Fruit fly (Drosophila melanogaster) whole organism, embryonic: Measurements from ENCODE around the gene CG13409.
A peak's percentile ranks its signal among the peaks of the same experiment; 100 is the strongest.

ENCODE experiments used
- Abd-B ChIP-seq: fragments of 200-800 bp; sonication (Bioruptor generic); optimal IDR thresholded peaks from 2 replicates; lab custom pipeline; 2018; ENCODE audit warnings: missing biosample characterization, mild to moderate bottlenecking, missing genetic modification characterization, moderate library complexity
- Aef1 ChIP-seq: fragments of 200-800 bp; sonication (Bioruptor generic); IDR thresholded peaks from 3 replicates; pipeline ENCODE4 v1.3.6; 2022; ENCODE audit warnings: missing biosample characterization, missing genetic modification characterization
- Bdp1 ChIP-seq: fragments of 200-800 bp; sonication (Bioruptor generic); optimal IDR thresholded peaks from 3 replicates; lab custom pipeline; 2016; ENCODE audit warnings: missing biosample characterization, missing genetic modification characterization
- BtbVII ChIP-seq: fragments of 200-800 bp; sonication (Bioruptor generic); optimal IDR thresholded peaks from 3 replicates; lab custom pipeline; 2017; ENCODE audit warnings: missing biosample characterization, mild to moderate bottlenecking, missing genetic modification characterization
- CG11398 ChIP-seq: fragments of 200-800 bp; sonication (Bioruptor generic); optimal IDR thresholded peaks from 2 replicates; lab custom pipeline; 2016; ENCODE audit warnings: missing biosample characterization, missing genetic modification characterization
- CG12659 ChIP-seq: fragments of 200-800 bp; sonication (Bioruptor generic); optimal IDR thresholded peaks from 3 replicates; lab custom pipeline; 2017; ENCODE audit warnings: mild to moderate bottlenecking, missing biosample characterization, missing genetic modification reagents, missing genetic modification characterization
- CG13775 ChIP-seq: fragments of 200-800 bp; sonication (Bioruptor generic); optimal IDR thresholded peaks from 3 replicates; lab custom pipeline; 2017; ENCODE audit warnings: missing biosample characterization, mild to moderate bottlenecking, missing genetic modification characterization
- CG15073 ChIP-seq: fragments of 200-800 bp; sonication (Bioruptor generic); optimal IDR thresholded peaks from 2 replicates; lab custom pipeline; 2016; ENCODE audit warnings: missing biosample characterization, missing genetic modification characterization
- CG15696 ChIP-seq: fragments of 200-800 bp; sonication (Bioruptor generic); optimal IDR thresholded peaks from 2 replicates; lab custom pipeline; 2019; ENCODE audit warnings: missing biosample characterization, mild to moderate bottlenecking, missing genetic modification characterization, moderate library complexity
- CG16863 ChIP-seq: fragments of 200-800 bp; sonication (Bioruptor generic); optimal IDR thresholded peaks from 3 replicates; lab custom pipeline; 2016; ENCODE audit warnings: missing biosample characterization, missing genetic modification characterization
- CG18262 ChIP-seq: fragments of 200-800 bp; optimal IDR thresholded peaks from 3 replicates; lab custom pipeline; 2019; ENCODE audit warnings: missing biosample characterization, mild to moderate bottlenecking, missing genetic modification characterization, moderate library complexity
- CG18764 ChIP-seq: fragments of 200-800 bp; sonication (Bioruptor generic); optimal IDR thresholded peaks from 3 replicates; lab custom pipeline; 2016; ENCODE audit warnings: missing biosample characterization, missing genetic modification characterization
- CG2120 ChIP-seq: fragments of 200-800 bp; sonication (Bioruptor generic); optimal IDR thresholded peaks from 3 replicates; lab custom pipeline; 2016; ENCODE audit warnings: missing biosample characterization, missing genetic modification characterization
- CG30431 ChIP-seq: fragments of 200-800 bp; sonication (Bioruptor generic); optimal IDR thresholded peaks from 2 replicates; lab custom pipeline; 2017; ENCODE audit warnings: missing biosample characterization, missing genetic modification characterization
- CG33557 ChIP-seq: fragments of 200-800 bp; sonication (Bioruptor generic); optimal IDR thresholded peaks from 2 replicates; lab custom pipeline; 2019; ENCODE audit warnings: missing biosample characterization, mild to moderate bottlenecking, missing genetic modification characterization, moderate library complexity
- CG43689 ChIP-seq: fragments of 200-800 bp; sonication (Bioruptor generic); IDR thresholded peaks from 2 replicates; pipeline ENCODE4 v1.3.6; 2022; ENCODE audit warnings: missing biosample characterization, missing genetic modification characterization
- CG6854 ChIP-seq: fragments of 200-800 bp; sonication (Bioruptor generic); optimal IDR thresholded peaks from 3 replicates; lab custom pipeline; 2017; ENCODE audit warnings: missing biosample characterization, mild to moderate bottlenecking, missing genetic modification characterization
- CG8478 ChIP-seq: fragments of >200 bp; optimal IDR thresholded peaks from 2 replicates; lab custom pipeline; 2018
- CHES-1-like ChIP-seq: fragments of 200-800 bp; sonication (Bioruptor generic); optimal IDR thresholded peaks from 2 replicates; lab custom pipeline; 2016; ENCODE audit warnings: missing biosample characterization, missing genetic modification characterization
- Dbx ChIP-seq: fragments of 200-800 bp; sonication (Bioruptor generic); IDR thresholded peaks from 3 replicates; pipeline ENCODE4 v1.3.6; 2022; ENCODE audit warnings: missing biosample characterization, missing genetic modification characterization
- Drgx ChIP-seq: fragments of 200-800 bp; sonication (Bioruptor generic); IDR thresholded peaks from 2 replicates; pipeline ENCODE4 v1.3.6; 2022; ENCODE audit warnings: missing biosample characterization, missing genetic modification characterization
- Fer1 ChIP-seq: fragments of 200-800 bp; sonication (Bioruptor generic); optimal IDR thresholded peaks from 2 replicates; lab custom pipeline; 2017; ENCODE audit warnings: missing biosample characterization, mild to moderate bottlenecking, missing genetic modification characterization
- H15 ChIP-seq: fragments of 200-800 bp; sonication (Bioruptor generic); IDR thresholded peaks from 3 replicates; pipeline ENCODE4 v1.3.6; 2022; ENCODE audit warnings: missing biosample characterization, missing genetic modification characterization
- H2.0 ChIP-seq: fragments of 200-800 bp; sonication (Bioruptor generic); IDR thresholded peaks from 2 replicates; pipeline ENCODE4 v1.3.6; 2022; ENCODE audit warnings: missing biosample characterization, missing genetic modification characterization
- HLH54F ChIP-seq: fragments of 200-800 bp; sonication (Bioruptor generic); optimal IDR thresholded peaks from 3 replicates; lab custom pipeline; 2016; ENCODE audit warnings: missing biosample characterization, missing genetic modification characterization
- Hr39 ChIP-seq: fragments of >200 bp; optimal IDR thresholded peaks from 2 replicates; lab custom pipeline; 2017
- Hr51 ChIP-seq, 2 experiments: fragments of 200-800 bp; sonication (Bioruptor generic); optimal IDR thresholded peaks; 2 replicates in 1 of 2; 3 replicates in 1 of 2; lab custom pipeline; 2016 to 2018; ENCODE audit warnings: missing biosample characterization in 2 of 2, missing genetic modification characterization in 2 of 2, mild to moderate bottlenecking in 1 of 2, moderate library complexity in 1 of 2
- Kr ChIP-seq: fragments of 200-800 bp; sonication (Bioruptor generic); optimal IDR thresholded peaks from 2 replicates; lab custom pipeline; 2017; ENCODE audit warnings: missing biosample characterization, mild to moderate bottlenecking, missing genetic modification characterization
- Mrtf ChIP-seq: fragments of 200-800 bp; sonication (Bioruptor generic); IDR thresholded peaks from 3 replicates; pipeline ENCODE4 v1.3.6; 2022; ENCODE audit warnings: missing biosample characterization, missing genetic modification characterization
- Sin3A ChIP-seq: fragments of >200 bp; optimal IDR thresholded peaks from 2 replicates; lab custom pipeline; 2018
- Sry-β ChIP-seq: fragments of 200-800 bp; sonication (Bioruptor generic); optimal IDR thresholded peaks from 2 replicates; lab custom pipeline; 2018; ENCODE audit warnings: missing biosample characterization, mild to moderate bottlenecking, missing genetic modification characterization, moderate library complexity
- TFAM ChIP-seq: fragments of 200-800 bp; sonication (Bioruptor generic); optimal IDR thresholded peaks from 2 replicates; lab custom pipeline; 2017; ENCODE audit warnings: missing biosample characterization, missing genetic modification characterization, inconsistent platforms
- Usf ChIP-seq: fragments of 200-800 bp; sonication (Bioruptor generic); optimal IDR thresholded peaks from 2 replicates; lab custom pipeline; 2017; ENCODE audit warnings: missing genotype, missing biosample characterization, missing genetic modification characterization
- Xrp1 ChIP-seq: fragments of 200-800 bp; sonication (Bioruptor generic); IDR thresholded peaks from 2 replicates; pipeline ENCODE4 v1.3.6; 2022; ENCODE audit warnings: missing biosample characterization, missing genetic modification characterization
- ase ChIP-seq: fragments of 200-800 bp; sonication (Bioruptor generic); IDR thresholded peaks from 3 replicates; pipeline ENCODE4 v1.3.6; 2022; ENCODE audit warnings: missing biosample characterization, missing genetic modification characterization
- ash1 ChIP-seq: fragments of 200-800 bp; sonication (Bioruptor generic); optimal IDR thresholded peaks from 2 replicates; lab custom pipeline; 2018; ENCODE audit warnings: missing biosample characterization, mild to moderate bottlenecking, missing genetic modification characterization
- bigmax ChIP-seq: fragments of 200-800 bp; sonication (Bioruptor generic); optimal IDR thresholded peaks from 2 replicates; lab custom pipeline; 2018; ENCODE audit warnings: missing biosample characterization, mild to moderate bottlenecking, missing genetic modification characterization
- caup ChIP-seq: fragments of 200-800 bp; sonication (Bioruptor generic); optimal IDR thresholded peaks from 3 replicates; lab custom pipeline; 2017; ENCODE audit warnings: missing biosample characterization, mild to moderate bottlenecking, missing genetic modification characterization, moderate library complexity; ENCODE audit not compliant: severe bottlenecking
- crp ChIP-seq, 2 experiments: fragments of 200-800 bp; sonication (Bioruptor generic); optimal IDR thresholded peaks; 2 replicates in 1 of 2; 3 replicates in 1 of 2; lab custom pipeline; 2017; ENCODE audit warnings: missing biosample characterization in 2 of 2, missing genetic modification characterization in 2 of 2, mild to moderate bottlenecking in 1 of 2, moderate library complexity in 1 of 2
- da ChIP-seq: fragments of 200-800 bp; sonication (Bioruptor generic); optimal IDR thresholded peaks from 2 replicates; lab custom pipeline; 2016; ENCODE audit warnings: missing biosample characterization, missing genetic modification characterization
- gcm2 ChIP-seq: fragments of 200-800 bp; sonication (Bioruptor generic); optimal IDR thresholded peaks from 2 replicates; lab custom pipeline; 2016; ENCODE audit warnings: missing biosample characterization, missing genetic modification characterization
- hth ChIP-seq: fragments of >200 bp; optimal IDR thresholded peaks from 2 replicates; lab custom pipeline; 2017; ENCODE audit warnings: inconsistent platforms
- lilli ChIP-seq: fragments of 200-800 bp; sonication (Bioruptor generic); optimal IDR thresholded peaks from 3 replicates; lab custom pipeline; 2016; ENCODE audit warnings: missing biosample characterization, missing genetic modification characterization
- nom ChIP-seq: fragments of 200-800 bp; sonication (Bioruptor generic); optimal IDR thresholded peaks from 2 replicates; lab custom pipeline; 2017; ENCODE audit warnings: missing biosample characterization, missing genetic modification characterization, mild to moderate bottlenecking, moderate library complexity, missing genetic modification reagents
- pnt ChIP-seq: fragments of 200-800 bp; sonication (Bioruptor generic); optimal IDR thresholded peaks from 3 replicates; lab custom pipeline; 2016; ENCODE audit warnings: missing biosample characterization, missing genetic modification characterization
- sc ChIP-seq, 3 experiments: fragments of >200 bp in 2 of 3; fragments of 200-800 bp in 1 of 3; sonication (Bioruptor generic) in 1 of 3; optimal IDR thresholded peaks; 2 replicates in 2 of 3; 3 replicates in 1 of 3; lab custom pipeline; 2017; ENCODE audit warnings: mild to moderate bottlenecking in 1 of 3, missing biosample characterization in 1 of 3, missing genetic modification characterization in 1 of 3, missing genetic modification reagents in 1 of 3
- shn ChIP-seq: fragments of 200-800 bp; sonication (Bioruptor generic); optimal IDR thresholded peaks from 3 replicates; lab custom pipeline; 2016; ENCODE audit warnings: missing biosample characterization, missing genetic modification characterization
- slbo ChIP-seq: fragments of 200-800 bp; sonication (Bioruptor generic); IDR thresholded peaks from 2 replicates; pipeline ENCODE4 v1.3.6; 2022; ENCODE audit warnings: missing biosample characterization, missing genetic modification characterization
- sqz ChIP-seq: fragments of 200-800 bp; sonication (Bioruptor generic); optimal IDR thresholded peaks from 3 replicates; lab custom pipeline; 2018; ENCODE audit warnings: missing biosample characterization, mild to moderate bottlenecking, missing genetic modification characterization
- sr ChIP-seq: fragments of 200-800 bp; sonication (Bioruptor generic); IDR thresholded peaks from 3 replicates; pipeline ENCODE4 v1.3.6; 2022; ENCODE audit warnings: missing biosample characterization, missing genetic modification characterization
- trh ChIP-seq: fragments of 200-800 bp; sonication (Bioruptor generic); optimal IDR thresholded peaks from 2 replicates; lab custom pipeline; 2016; ENCODE audit warnings: missing biosample characterization, missing genetic modification characterization

Gene CG13409

dm6 chr3R:22023041-22023626 is 8.6 kb downstream of the CG13409 start, which contains the start of the genes Mitofilin and mRpL35 (continued):
- TF ChIP-seq ash1 (no peak), CG16863 (no peak), H2.0 (peak; percentile 27; the same call in 1 of the 2 replicates), Bdp1 (GFP tag; lab: Kevin White, UChicago) (no peak), caup (GFP tag; lab: Kevin White, UChicago) (no peak), CG2120 (peak; percentile 69), sr (GFP tag; lab: Robert Waterston, UW) (peak; percentile 34; the same call in 1 of the 3 replicates), CG18764 (GFP tag; lab: Kevin White, UChicago) (no peak), Drgx (no peak), Sin3A (lab: Kevin White, UChicago) (peak; percentile 97), CG15696 (tag; lab: Kevin White, UChicago) (no peak), H15 (GFP tag; lab: Robert Waterston, UW) (0 out of 3 replicates have a peak, but pooled peaks have one; percentile 7), CG12659 (GFP tag; lab: Kevin White, UChicago) (peak; percentile 65), sqz (GFP tag; lab: Kevin White, UChicago) (no peak), CG13775 (GFP tag; lab: Kevin White, UChicago) (peak; percentile 27), CG33557 (GFP tag; lab: Kevin White, UChicago) (no peak), Kr (no peak), CG30431 (GFP tag; lab: Kevin White, UChicago) (no peak), TFAM (GFP tag; lab: Kevin White, UChicago) (no peak), Aef1 (GFP tag; lab: Robert Waterston, UW) (0 out of 3 replicates have a peak, but pooled peaks have one; percentile 17), HLH54F (GFP tag; lab: Kevin White, UChicago) (peak; percentile 47), slbo (GFP tag; lab: Robert Waterston, UW) (peak; percentile 54), gcm2 (GFP tag; lab: Kevin White, UChicago) (no peak), BtbVII (GFP tag; lab: Kevin White, UChicago) (no peak), Mrtf (no peak), CG11398 (GFP tag; lab: Kevin White, UChicago) (no peak), Sry-β (peak; percentile 49), crp (GFP tag; optimal IDR thresholded peaks at IDR 0.05; lab: Kevin White, UChicago) (peak; percentile 47 to 93), ase (GFP tag; lab: Robert Waterston, UW) (no peak), Usf (GFP tag; lab: Kevin White, UChicago) (no peak), CG18262 (tag; lab: Kevin White, UChicago) (peak; percentile 41), Hr51 (GFP tag; optimal IDR thresholded peaks at IDR 0.05; lab: Kevin White, UChicago) (peak in 1 of 2 experiments; percentile 29), Dbx (GFP tag; lab: Robert Waterston, UW) (no peak), shn (GFP tag; lab: Kevin White, UChicago) (peak; percentile 47), pnt (no peak), Abd-B (GFP tag; lab: Kevin White, UChicago) (peak; percentile 9), CHES-1-like (GFP tag; lab: Kevin White, UChicago) (peak; percentile 78), nom (GFP tag; lab: Kevin White, UChicago) (no peak), CG15073 (GFP tag; lab: Kevin White, UChicago) (no peak), CG6854 (GFP tag; lab: Kevin White, UChicago) (no peak), hth (lab: Kevin White, UChicago) (no peak), lilli (GFP tag; lab: Kevin White, UChicago) (peak; percentile 52), Hr39 (lab: Kevin White, UChicago) (no peak), trh (no peak), bigmax (no peak), sc (optimal IDR thresholded peaks at IDR 0.05; lab: Kevin White, UChicago) (no peak), sc (GFP tag; optimal IDR thresholded peaks at IDR 0.05; lab: Kevin White, UChicago) (no peak), da (no peak), CG43689 (GFP tag; lab: Robert Waterston, UW) (no peak), CG8478 (lab: Kevin White, UChicago) (no peak), Fer1 (GFP tag; lab: Kevin White, UChicago) (no peak), Xrp1 (GFP tag; lab: Robert Waterston, UW) (no peak)
